Fruit fly (Drosophila melanogaster) ovary, adult (tissue): ENCODE data around the gene CG14406.

ENCODE experiments used
- CG17801 ChIP-seq: fragments of 200-800 bp; optimal IDR thresholded peaks from 2 replicates; lab custom pipeline; 2019; ENCODE audit warnings: missing biosample characterization, mild to moderate bottlenecking, missing genetic modification characterization, moderate library complexity; ENCODE audit not compliant: partially characterized antibody

The CG14406 gene

DNA sequence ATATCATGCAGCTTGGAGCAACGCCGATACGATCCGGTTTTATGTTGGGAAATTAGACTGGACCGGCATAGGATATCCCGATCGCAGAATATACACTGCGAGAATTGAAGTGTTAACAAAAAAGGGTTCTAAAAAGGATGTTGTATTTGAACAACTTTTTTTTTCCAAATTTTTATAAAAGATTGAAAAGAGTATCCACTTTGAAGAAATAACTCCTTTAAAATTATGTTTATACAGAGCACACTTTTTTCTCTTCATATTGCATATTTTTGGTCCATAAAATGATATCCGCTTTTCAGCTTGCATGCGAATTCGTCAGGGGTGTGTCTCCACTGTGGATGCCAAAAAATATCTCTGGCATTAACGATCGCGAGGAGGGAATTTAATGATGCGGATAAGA is 18.3 kb downstream of the CG14406 start:
- TF ChIP-seq CG17801 (GFP tag; lab: Kevin White, UChicago) = no peak

DNA sequence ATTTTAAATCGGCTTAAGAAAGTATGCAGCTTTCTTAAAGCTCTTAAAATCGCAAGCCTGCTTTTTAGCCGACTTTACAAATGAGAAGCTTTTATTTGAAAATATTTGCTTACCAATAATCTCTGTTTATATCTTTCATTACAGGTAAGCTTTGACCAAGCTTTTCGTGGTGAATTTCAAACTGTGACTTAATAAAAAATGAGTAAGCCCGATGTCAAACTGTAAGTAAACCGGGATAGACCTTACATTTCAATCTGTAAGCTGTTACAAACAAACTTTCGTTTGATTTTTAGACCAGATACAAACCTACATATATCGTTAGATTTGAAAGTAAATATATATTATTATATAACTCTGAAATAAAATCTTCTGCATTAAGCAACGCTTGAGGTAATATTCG is 25.1 kb downstream of the CG14406 start:
- no peak for TF ChIP-seq CG17801 (GFP tag; lab: Kevin White, UChicago)

DNA sequence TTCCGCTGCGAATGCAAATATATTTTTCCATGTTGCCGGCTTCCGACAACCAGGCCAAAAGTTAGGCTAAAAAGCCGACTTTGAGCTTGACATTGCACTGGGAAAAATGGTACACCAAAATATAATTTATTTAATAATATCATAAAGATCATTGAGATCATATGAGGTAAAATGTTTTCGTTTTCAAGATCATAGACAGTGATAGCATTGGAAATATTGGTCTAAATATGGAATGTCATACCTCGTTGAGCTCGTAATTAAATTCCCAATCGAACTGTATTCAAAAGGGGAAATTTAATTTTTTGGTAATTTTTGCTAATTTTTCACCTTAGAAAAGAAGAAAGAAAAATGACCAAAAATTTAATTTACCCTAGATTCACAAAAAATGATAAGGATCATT is 26.7 kb downstream of the CG14406 start:
- TF ChIP-seq CG17801 (GFP tag; lab: Kevin White, UChicago) = no peak

DNA sequence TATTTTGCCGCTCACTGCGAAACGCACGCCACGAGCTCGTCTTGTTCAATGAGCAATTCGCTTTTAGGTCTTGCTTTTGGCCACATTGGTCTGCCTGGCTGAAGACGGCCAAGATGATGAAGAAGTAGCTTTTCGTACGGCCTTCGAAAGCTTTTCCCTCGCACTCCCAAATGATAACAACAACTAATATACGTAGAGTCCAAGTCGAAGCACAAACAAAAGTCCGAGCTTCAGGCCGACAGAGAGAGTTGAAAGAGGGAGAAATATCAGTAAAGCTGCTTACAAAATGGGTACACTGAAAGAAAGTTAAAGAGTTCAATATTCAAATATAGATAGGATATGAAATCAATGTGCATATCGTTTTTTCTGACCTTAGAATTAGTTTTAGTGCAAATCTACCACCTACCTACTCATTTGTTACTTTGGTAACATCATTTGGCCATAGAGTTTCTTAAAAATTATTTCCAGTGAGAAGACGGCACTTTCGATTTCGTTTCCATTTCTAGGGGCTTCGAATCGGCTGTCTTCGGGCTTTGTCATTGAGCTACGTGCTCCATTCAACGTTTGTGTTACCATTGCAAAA is 28.0 kb downstream of the CG14406 start, which contains the start of the genes CG45064 and CG45065:
Gene CG45064, minus strand, starts transcription at position 51 of the 583 bp plus-strand sequence.
Gene CG45065, minus strand, starts transcription at position 51 of the 583 bp plus-strand sequence.
- peak; percentile 46 for TF ChIP-seq CG17801 (GFP tag; lab: Kevin White, UChicago)

DNA sequence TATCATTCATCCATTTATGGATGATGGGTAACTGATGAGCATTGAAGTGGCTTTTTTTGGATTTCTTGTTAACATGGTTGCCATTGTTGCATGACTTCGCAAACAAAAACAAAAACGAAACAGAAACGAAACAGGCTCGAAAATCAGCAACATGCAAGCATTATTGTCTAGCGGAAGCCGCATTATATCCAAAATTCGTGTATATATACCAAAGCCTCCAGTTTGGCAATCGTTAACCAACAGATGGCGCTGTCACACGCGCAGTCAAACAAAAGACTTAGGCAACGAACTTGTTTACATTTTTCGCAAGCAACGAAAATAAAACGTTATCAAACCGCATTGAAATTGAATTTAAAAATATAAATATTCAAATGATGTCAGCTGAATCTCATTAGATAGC is 31.7 kb downstream of the CG14406 start:
- TF ChIP-seq CG17801 (GFP tag; lab: Kevin White, UChicago) = no peak

DNA sequence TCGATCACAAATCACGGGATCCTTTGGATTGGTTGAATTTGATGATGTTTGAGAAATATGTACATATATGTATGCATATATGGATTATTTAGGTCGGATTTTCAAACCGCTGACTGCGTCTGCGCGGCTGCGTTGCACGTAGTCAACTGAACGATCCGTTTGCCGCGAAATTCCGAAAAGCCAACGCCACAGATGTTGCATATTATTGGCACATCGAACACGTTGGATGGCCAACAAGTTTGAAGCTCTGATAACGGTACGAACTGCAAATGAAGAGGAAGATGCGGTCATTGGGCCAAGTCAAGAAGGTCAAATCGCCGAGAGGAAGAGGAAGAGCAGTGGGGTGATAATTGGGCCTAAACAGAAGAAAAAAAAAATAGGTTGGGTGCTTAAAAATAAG is 39.6 kb downstream of the CG14406 start, which contains the start of gene CG9518:
Gene CG9518, minus strand, starts transcription at position 154 of the 400 bp plus-strand sequence.
- no peak for TF ChIP-seq CG17801 (GFP tag; lab: Kevin White, UChicago)

DNA sequence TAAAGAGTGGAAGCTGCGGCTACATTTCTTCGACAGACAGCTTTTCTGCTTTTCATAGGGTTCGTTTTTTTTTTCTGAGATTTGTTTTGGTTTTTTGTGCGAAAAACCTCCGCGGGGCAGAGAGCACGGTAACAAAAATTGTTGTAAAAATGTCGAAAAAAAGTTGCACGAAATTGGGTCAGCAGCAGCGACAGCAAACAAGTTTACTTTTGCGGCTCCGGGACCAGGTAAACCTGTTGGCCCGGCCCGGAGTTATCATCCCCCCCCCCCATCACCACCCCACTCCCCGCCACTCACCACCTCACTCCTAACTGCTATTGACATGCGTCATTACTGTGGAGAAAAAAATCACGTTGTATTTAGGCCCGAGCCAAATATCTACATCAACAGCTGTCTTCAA is 42.2 kb downstream of the CG14406 start:
- no peak for TF ChIP-seq CG17801 (GFP tag; lab: Kevin White, UChicago)

DNA sequence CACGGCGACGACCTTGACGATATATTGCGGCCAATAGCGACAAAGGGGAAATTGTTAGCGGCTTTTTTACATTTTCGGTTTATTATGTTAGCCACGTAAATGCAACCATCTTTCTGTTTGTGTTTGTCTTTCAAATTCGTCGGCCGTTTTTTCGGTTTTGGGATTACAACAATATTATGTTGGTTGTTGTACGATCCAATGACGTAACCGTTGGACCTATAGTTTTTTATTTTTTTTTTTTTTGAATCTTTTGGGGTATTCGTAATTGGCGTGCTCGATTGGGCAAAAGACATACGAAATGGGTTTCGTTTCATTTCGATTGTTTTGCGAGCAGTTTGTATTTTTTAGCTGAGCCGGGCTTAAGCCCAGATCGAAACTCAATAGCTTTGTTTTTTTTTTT is 43.7 kb downstream of the CG14406 start:
- no peak for TF ChIP-seq CG17801 (GFP tag; lab: Kevin White, UChicago)

DNA sequence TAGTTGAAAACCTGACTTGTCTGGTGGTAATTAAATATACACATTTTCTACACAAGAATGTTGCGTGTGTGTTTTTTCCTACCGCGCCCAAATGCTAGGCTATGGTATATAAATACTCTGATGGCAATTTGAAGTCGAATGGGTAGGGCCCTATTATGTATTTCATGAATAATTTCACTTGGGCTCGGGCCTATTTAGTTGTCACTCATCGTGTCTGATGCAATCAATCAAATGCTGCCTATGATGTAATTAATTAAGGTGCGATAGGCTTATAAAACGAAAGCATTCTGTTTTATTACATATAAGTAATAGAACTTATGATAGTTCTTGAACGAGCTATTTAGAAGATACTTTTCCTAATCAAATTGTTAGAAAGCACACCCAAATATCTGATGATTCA is 48.2 kb downstream of the CG14406 start:
- TF ChIP-seq CG17801 (GFP tag; lab: Kevin White, UChicago) = no peak
